Fruit fly (Drosophila melanogaster): ENCODE measurements around the gene pll.
A peak's percentile ranks its signal among the peaks of the same experiment; 100 is the strongest.

Gene pll

dm6 chr3R:27246264-27246663 is 6.7 kb downstream of the pll start:
- TF ChIP-seq CG4854 (GFP tag; optimal IDR thresholded peaks at IDR 0.05) (no peak), cato (GFP tag; optimal IDR thresholded peaks at IDR 0.05; ENCODE audit: borderline replicate concordance) (peak; percentile 41), CG15696 (tag; optimal IDR thresholded peaks at IDR 0.05) (peak; percentile 77), slou (GFP tag; optimal IDR thresholded peaks at IDR 0.05) (no peak), MESR4 (GFP tag; optimal IDR thresholded peaks at IDR 0.05) (no peak), CG17328 (GFP tag; IDR thresholded peaks at IDR 0.05) (peak; percentile 61; the same call in 1 of the 2 replicates), pan (optimal IDR thresholded peaks at IDR 0.05) (no peak), pan (GFP tag; optimal IDR thresholded peaks at IDR 0.05 in 1 of 2, IDR thresholded peaks at IDR 0.05 in 1 of 2) (peak in 1 of 2 experiments; percentile 81), CG8388 (GFP tag; optimal IDR thresholded peaks at IDR 0.05) (peak; percentile 90), Stat92E (GFP tag; optimal IDR thresholded peaks at IDR 0.05) (peak in 1 of 3 experiments; percentile 44), CG7357 (GFP tag; IDR thresholded peaks at IDR 0.05) (peak; percentile 49; the same call in 2 of the 3 replicates), Pdp1 (GFP tag; optimal IDR thresholded peaks at IDR 0.05) (peak in 1 of 2 experiments; percentile 32), CG2202 (tag; optimal IDR thresholded peaks at IDR 0.05) (peak; percentile 72), dpn (GFP tag; optimal IDR thresholded peaks at IDR 0.05) (peak in 1 of 2 experiments; percentile 67), pita (GFP tag; optimal IDR thresholded peaks at IDR 0.05) (no peak), CG2678 (tag; optimal IDR thresholded peaks at IDR 0.05) (peak; percentile 90), CG18764 (GFP tag; optimal IDR thresholded peaks at IDR 0.05) (peak; percentile 27), CG4328 (GFP tag; optimal IDR thresholded peaks at IDR 0.05) (peak; percentile 72), trem (tag; optimal IDR thresholded peaks at IDR 0.05) (peak; percentile 87), Bgb (GFP tag; IDR thresholded peaks at IDR 0.05; ENCODE audit: partially characterized antibody) (no peak), ab (GFP tag; optimal IDR thresholded peaks at IDR 0.05) (no peak), wor (GFP tag; IDR thresholded peaks at IDR 0.05) (peak; percentile 27; the same call in 1 of the 2 replicates), emc (GFP tag; optimal IDR thresholded peaks at IDR 0.05) (no peak), row (GFP tag; IDR thresholded peaks at IDR 0.05) (peak; percentile 75), CG7745 (tag; optimal IDR thresholded peaks at IDR 0.05) (no peak), CTCF (GFP tag; optimal IDR thresholded peaks at IDR 0.05) (peak; percentile 19), Oli (tag; optimal IDR thresholded peaks at IDR 0.05) (peak; percentile 84), CG13894 (tag; optimal IDR thresholded peaks at IDR 0.05) (peak; percentile 7), zf30C (GFP tag; optimal IDR thresholded peaks at IDR 0.05) (no peak), otp (GFP tag; IDR thresholded peaks at IDR 0.05) (no peak), CG14860 (GFP tag; IDR thresholded peaks at IDR 0.05; ENCODE audit: partially characterized antibody) (no peak), Nf-YB (GFP tag; optimal IDR thresholded peaks at IDR 0.05) (peak; percentile 71), chif (GFP tag; optimal IDR thresholded peaks at IDR 0.05) (peak in 1 of 2 experiments; percentile 14), CG9797 (GFP tag; optimal IDR thresholded peaks at IDR 0.05) (no peak), CG12391 (tag; optimal IDR thresholded peaks at IDR 0.05) (peak; percentile 91), CG11723 (GFP tag; optimal IDR thresholded peaks at IDR 0.05) (peak; percentile 26), CG17829 (tag; optimal IDR thresholded peaks at IDR 0.05) (peak; percentile 93), Hr78 (GFP tag; optimal IDR thresholded peaks at IDR 0.05) (peak in 1 of 2 experiments; percentile 81), gsb (GFP tag; IDR thresholded peaks at IDR 0.05) (no peak), sd (tag; optimal IDR thresholded peaks at IDR 0.05) (peak; percentile 78), Max (GFP tag; optimal IDR thresholded peaks at IDR 0.05) (peak; percentile 15), salm (tag; optimal IDR thresholded peaks at IDR 0.05) (peak; percentile 82), CG13287 (GFP tag; IDR thresholded peaks at IDR 0.05; ENCODE audit: partially characterized antibody) (no peak), CG3847 (GFP tag; IDR thresholded peaks at IDR 0.05) (peak; percentile 45), CG5180 (GFP tag; optimal IDR thresholded peaks at IDR 0.05) (peak; percentile 48), CG30431 (GFP tag; optimal IDR thresholded peaks at IDR 0.05) (peak; percentile 12), E2f1 (GFP tag; IDR thresholded peaks at IDR 0.05) (peak; percentile 57; the same call in 1 of the 2 replicates), CG18619 (GFP tag; optimal IDR thresholded peaks at IDR 0.05) (peak; percentile 66), Dbx (GFP tag; IDR thresholded peaks at IDR 0.05) (0 out of 3 replicates have a peak, but pooled peaks have one; percentile 37), odd (GFP tag; optimal IDR thresholded peaks at IDR 0.05) (peak; percentile 76)

All from whole organism, embryonic.